Worm (Caenorhabditis elegans) whole organism, L1 larva: ENCODE measurements around the gene jun-1.

Experiments used
- C04F5.9 ChIP-seq: sonication (generic microtip); optimal IDR thresholded peaks from 2 replicates; lab custom pipeline; 2016; ENCODE audit warnings: missing genetic modification characterization, missing compliant biosample characterization
- C16A3.4 ChIP-seq: fragments of 150-350 bp; optimal IDR thresholded peaks from 2 replicates; lab custom pipeline; 2014; ENCODE audit warnings: missing biosample characterization, missing genetic modification characterization
- C34B4.2 ChIP-seq: sonication (generic microtip); optimal IDR thresholded peaks from 2 replicates; lab custom pipeline; 2017; ENCODE audit warnings: mild to moderate bottlenecking, missing genetic modification characterization, missing compliant biosample characterization
- F16B12.6 ChIP-seq: fragments of 150-350 bp; optimal IDR thresholded peaks from 2 replicates; lab custom pipeline; 2014; ENCODE audit warnings: missing biosample characterization, missing genetic modification characterization
- Y116A8C.19 ChIP-seq: sonication (generic microtip); optimal IDR thresholded peaks from 2 replicates; lab custom pipeline; 2016; ENCODE audit warnings: missing compliant biosample characterization, missing genetic modification characterization, borderline replicate concordance
- alr-1 ChIP-seq: fragments of 200-800 bp; sonication (Bioruptor generic); optimal IDR thresholded peaks from 2 replicates; lab custom pipeline; 2018; ENCODE audit warnings: borderline replicate concordance, mild to moderate bottlenecking, missing genetic modification characterization, missing compliant biosample characterization
- ama-1 ChIP-seq: fragments of 150-350 bp; optimal IDR thresholded peaks from 2 replicates; lab custom pipeline; 2014
- blmp-1 ChIP-seq: fragments of 150-350 bp; optimal IDR thresholded peaks from 2 replicates; lab custom pipeline; 2014; ENCODE audit warnings: missing biosample characterization, missing genetic modification characterization
- ceh-63 ChIP-seq: fragments of 200-800 bp; sonication (Bioruptor generic); optimal IDR thresholded peaks from 2 replicates; lab custom pipeline; 2018; ENCODE audit warnings: mild to moderate bottlenecking, missing genetic modification characterization, missing compliant biosample characterization
- ceh-8 ChIP-seq: fragments of 200-800 bp; sonication (Bioruptor generic); optimal IDR thresholded peaks from 2 replicates; lab custom pipeline; 2018; ENCODE audit warnings: mild to moderate bottlenecking, missing genetic modification characterization, moderate library complexity, missing compliant biosample characterization
- ceh-82 ChIP-seq, 3 experiments: fragments of 150-350 bp in 1 of 3; sonication (generic microtip) in 2 of 3; optimal IDR thresholded peaks; 2 replicates each; lab custom pipeline; 2014 to 2017; ENCODE audit warnings: missing biosample characterization in 3 of 3, missing genetic modification characterization in 3 of 3
- ceh-88 ChIP-seq: fragments of 200-800 bp; sonication (Bioruptor generic); IDR thresholded peaks from 2 replicates; pipeline ENCODE4 v1.3.6; 2022; ENCODE audit warnings: missing genetic modification characterization, missing compliant biosample characterization
- ceh-90 ChIP-seq: sonication (generic microtip); optimal IDR thresholded peaks from 2 replicates; lab custom pipeline; 2016; ENCODE audit warnings: missing genetic modification characterization, missing compliant biosample characterization
- ces-1 ChIP-seq: fragments of 150-350 bp; optimal IDR thresholded peaks from 2 replicates; lab custom pipeline; 2014; ENCODE audit warnings: missing biosample characterization, missing genetic modification reagents, missing genetic modification characterization
- dsc-1 ChIP-seq: sonication (generic microtip); optimal IDR thresholded peaks from 2 replicates; lab custom pipeline; 2016; ENCODE audit warnings: mild to moderate bottlenecking, missing genetic modification characterization, missing compliant biosample characterization
- efl-1 ChIP-seq, 4 experiments: fragments of 150-350 bp; optimal IDR thresholded peaks in 3 of 4; peaks in 1 of 4; 1 replicate in 1 of 4; 2 replicates in 3 of 4; lab custom pipeline; 2014; ENCODE audit warnings: missing biosample characterization in 2 of 4, missing genetic modification characterization in 2 of 4, missing genetic modification reagents in 2 of 4
- efl-3 ChIP-seq: fragments of 200-800 bp; sonication (Bioruptor generic); optimal IDR thresholded peaks from 2 replicates; lab custom pipeline; 2018; ENCODE audit warnings: mild to moderate bottlenecking, missing genetic modification characterization, missing compliant biosample characterization
- egl-13 ChIP-seq: sonication (generic microtip); optimal IDR thresholded peaks from 2 replicates; lab custom pipeline; 2016; ENCODE audit warnings: missing genotype, missing genetic modification reagents, missing genetic modification characterization, missing compliant biosample characterization
- egl-27 ChIP-seq, 2 experiments: fragments of 150-350 bp in 1 of 2; sonication (generic microtip); optimal IDR thresholded peaks; 3 replicates each; lab custom pipeline; 2017 to 2018; ENCODE audit warnings: missing biosample characterization in 2 of 2, missing genetic modification characterization in 2 of 2, missing genetic modification reagents in 2 of 2
- elt-3 ChIP-seq, 6 experiments: fragments of 150-350 bp in 1 of 6; sonication (generic microtip); optimal IDR thresholded peaks; 2 replicates each; lab custom pipeline; 2017 to 2018; ENCODE audit warnings: missing biosample characterization in 6 of 6, missing genetic modification characterization in 6 of 6, inconsistent platforms in 1 of 6
- ets-5 ChIP-seq: fragments of 200-800 bp; sonication (Bioruptor generic); IDR thresholded peaks from 2 replicates; pipeline ENCODE4 v1.3.6; 2022; ENCODE audit warnings: missing genetic modification characterization, missing compliant biosample characterization
- fkh-4 ChIP-seq: sonication (generic microtip); optimal IDR thresholded peaks from 2 replicates; lab custom pipeline; 2016; ENCODE audit warnings: missing compliant biosample characterization, missing genetic modification characterization, borderline replicate concordance
- grh-1 ChIP-seq: fragments of 200-800 bp; sonication (Bioruptor generic); IDR thresholded peaks from 2 replicates; pipeline ENCODE4 v1.3.6; 2022; ENCODE audit warnings: missing genetic modification reagents, missing genetic modification characterization, missing compliant biosample characterization
- irx-1 ChIP-seq: sonication (generic microtip); optimal IDR thresholded peaks from 2 replicates; lab custom pipeline; 2016; ENCODE audit warnings: missing genetic modification characterization, missing compliant biosample characterization
- isw-1 ChIP-seq: fragments of 200-800 bp; sonication (Bioruptor generic); IDR thresholded peaks from 2 replicates; pipeline ENCODE4 v1.3.6; 2022; ENCODE audit warnings: missing genetic modification characterization, missing compliant biosample characterization
- jun-1 ChIP-seq: fragments of 150-350 bp; optimal IDR thresholded peaks from 2 replicates; lab custom pipeline; 2014; ENCODE audit warnings: missing biosample characterization, missing genetic modification reagents, missing genetic modification characterization
- lin-13 ChIP-seq: fragments of 150-350 bp; optimal IDR thresholded peaks from 2 replicates; lab custom pipeline; 2014; ENCODE audit warnings: missing biosample characterization, missing genetic modification reagents, missing genetic modification characterization
- lin-14 ChIP-seq: fragments of 200-800 bp; sonication (Bioruptor generic); optimal IDR thresholded peaks from 2 replicates; lab custom pipeline; 2018; ENCODE audit warnings: mild to moderate bottlenecking, missing genetic modification characterization, moderate library complexity, missing compliant biosample characterization
- lin-15B ChIP-seq: fragments of 150-350 bp; sonication (generic microtip); optimal IDR thresholded peaks from 3 replicates; lab custom pipeline; 2014; ENCODE audit warnings: missing biosample characterization, missing genetic modification characterization
- lir-3 ChIP-seq: sonication (generic microtip); optimal IDR thresholded peaks from 2 replicates; lab custom pipeline; 2016; ENCODE audit warnings: mild to moderate bottlenecking, missing genetic modification characterization, moderate library complexity, missing compliant biosample characterization; ENCODE audit not compliant: poor library complexity
- lsy-2 ChIP-seq, 2 experiments: fragments of 150-350 bp; optimal IDR thresholded peaks; 2 replicates each; lab custom pipeline; 2014; ENCODE audit warnings: missing biosample characterization in 2 of 2, missing genetic modification characterization in 2 of 2
- mab-9 ChIP-seq: fragments of 200-800 bp; sonication (Bioruptor generic); IDR thresholded peaks from 2 replicates; pipeline ENCODE4 v1.3.6; 2022; ENCODE audit warnings: missing genetic modification reagents, missing genetic modification characterization, missing compliant biosample characterization
- nhr-11 ChIP-seq: fragments of 150-350 bp; optimal IDR thresholded peaks from 2 replicates; lab custom pipeline; 2014; ENCODE audit warnings: missing biosample characterization, missing genetic modification characterization
- nhr-12 ChIP-seq: sonication (generic microtip); optimal IDR thresholded peaks from 2 replicates; lab custom pipeline; 2017; ENCODE audit warnings: missing biosample characterization, missing genetic modification characterization
- nhr-28 ChIP-seq: fragments of 150-350 bp; optimal IDR thresholded peaks from 2 replicates; lab custom pipeline; 2014; ENCODE audit warnings: missing biosample characterization, missing genetic modification characterization
- nhr-84 ChIP-seq: sonication (generic microtip); optimal IDR thresholded peaks from 2 replicates; lab custom pipeline; 2017; ENCODE audit warnings: missing biosample characterization, missing genetic modification characterization
- nhr-85 ChIP-seq: sonication (generic microtip); peaks from one replicate; lab custom pipeline; 2016; ENCODE audit warnings: missing genetic modification characterization, inconsistent platforms, missing compliant biosample characterization
- nhr-90 ChIP-seq: sonication (generic microtip); optimal IDR thresholded peaks from 2 replicates; lab custom pipeline; 2016; ENCODE audit warnings: mild to moderate bottlenecking, missing genetic modification characterization, missing compliant biosample characterization; ENCODE audit not compliant: poor library complexity
- pag-3 ChIP-seq: sonication (generic microtip); optimal IDR thresholded peaks from 2 replicates; lab custom pipeline; 2017; ENCODE audit warnings: missing genetic modification characterization, mild to moderate bottlenecking, missing compliant biosample characterization, antibody characterized with exemption, borderline replicate concordance; ENCODE audit not compliant: insufficient read depth
- pax-3 ChIP-seq: fragments of 200-800 bp; sonication (Bioruptor generic); optimal IDR thresholded peaks from 2 replicates; lab custom pipeline; 2018; ENCODE audit warnings: mild to moderate bottlenecking, missing genetic modification characterization, moderate library complexity, missing compliant biosample characterization
- rnt-1 ChIP-seq: sonication (generic microtip); optimal IDR thresholded peaks from 2 replicates; lab custom pipeline; 2016; ENCODE audit warnings: mild to moderate bottlenecking, missing genetic modification characterization, moderate library complexity, missing compliant biosample characterization
- skn-1 ChIP-seq: fragments of 150-350 bp; optimal IDR thresholded peaks from 2 replicates; lab custom pipeline; 2014; ENCODE audit warnings: missing biosample characterization, missing genetic modification characterization
- snpc-4 ChIP-seq: fragments of 150-350 bp; optimal IDR thresholded peaks from 2 replicates; lab custom pipeline; 2014; ENCODE audit warnings: missing biosample characterization, missing genetic modification characterization
- snu-23 ChIP-seq: sonication (generic microtip); optimal IDR thresholded peaks from 2 replicates; lab custom pipeline; 2016; ENCODE audit warnings: missing genetic modification characterization, missing compliant biosample characterization
- sox-4 ChIP-seq: sonication (generic microtip); optimal IDR thresholded peaks from 2 replicates; lab custom pipeline; 2016; ENCODE audit warnings: missing genetic modification characterization, missing compliant biosample characterization
- sup-37 ChIP-seq: fragments of 200-800 bp; sonication (Bioruptor generic); optimal IDR thresholded peaks from 2 replicates; lab custom pipeline; 2018; ENCODE audit warnings: mild to moderate bottlenecking, missing genetic modification characterization, missing compliant biosample characterization
- swsn-7 ChIP-seq: sonication (generic microtip); optimal IDR thresholded peaks from 2 replicates; lab custom pipeline; 2016; ENCODE audit warnings: missing genetic modification characterization, missing compliant biosample characterization
- unc-30 ChIP-seq: sonication (generic microtip); optimal IDR thresholded peaks from 2 replicates; lab custom pipeline; 2017; ENCODE audit warnings: missing biosample characterization, missing genetic modification characterization
- unc-98 ChIP-seq: fragments of 200-800 bp; sonication (Bioruptor generic); IDR thresholded peaks from 2 replicates; pipeline ENCODE4 v1.3.6; 2022; ENCODE audit warnings: missing genetic modification characterization, missing compliant biosample characterization
- vab-15 ChIP-seq: sonication (generic microtip); optimal IDR thresholded peaks from 2 replicates; lab custom pipeline; 2017; ENCODE audit warnings: missing genotype, mild to moderate bottlenecking, missing genetic modification characterization, missing compliant biosample characterization
- zag-1 ChIP-seq: fragments of 150-350 bp; optimal IDR thresholded peaks from 2 replicates; lab custom pipeline; 2014; ENCODE audit warnings: missing biosample characterization, missing genetic modification characterization
- ztf-4 ChIP-seq: fragments of 150-350 bp; optimal IDR thresholded peaks from 2 replicates; lab custom pipeline; 2014; ENCODE audit warnings: missing biosample characterization, missing genetic modification characterization

The jun-1 gene

DNA sequence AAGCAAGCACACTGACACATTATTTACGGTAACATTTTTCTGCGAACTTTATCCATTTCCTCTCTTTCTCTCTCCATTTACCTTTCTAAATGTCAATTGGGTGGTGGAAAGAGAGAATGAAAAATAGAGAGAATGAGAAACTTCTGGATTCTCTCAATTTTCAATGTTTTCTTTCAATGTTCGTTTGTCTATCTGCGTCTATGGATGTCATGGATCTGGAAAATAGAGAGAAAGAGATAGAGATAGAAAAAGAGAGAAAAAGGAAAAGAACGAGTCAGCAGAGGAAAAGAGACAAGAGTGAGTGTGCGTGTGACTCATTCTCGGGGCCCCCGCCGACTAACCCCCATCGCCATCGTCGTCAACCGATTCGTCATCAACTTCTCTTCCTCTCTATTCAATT, at the start of gene jun-1:
TSS of gene jun-1 (plus strand) at position 307 of the 400 bp plus-strand sequence.
- TF ChIP-seq vab-15 (tag; lab: Kevin White, UChicago): no peak
- TF ChIP-seq unc-30 (tag; lab: Kevin White, UChicago): no peak
- TF ChIP-seq efl-3 (GFP tag; lab: Kevin White, UChicago): no peak
- no peak for TF ChIP-seq F16B12.6 (tag; lab: Kevin White, UChicago)
- peak; percentile 74 for TF ChIP-seq irx-1 (tag; lab: Kevin White, UChicago)
- TF ChIP-seq pag-3 (tag; lab: Kevin White, UChicago): no peak
- no peak for TF ChIP-seq unc-98 (GFP tag; lab: Robert Waterston, UW)
- TF ChIP-seq lin-13 (GFP tag; lab: Kevin White, UChicago): peak; percentile 77
- TF ChIP-seq lir-3: peak; percentile 60
- peak; percentile 82 to 90 for TF ChIP-seq efl-1 (optimal IDR thresholded peaks at IDR 0.05; lab: Kevin White, UChicago)
- TF ChIP-seq efl-1 (GFP tag; optimal IDR thresholded peaks at IDR 0.05 in 1 of 2; lab: Kevin White, UChicago): peak; percentile 59 to 95
- TF ChIP-seq ceh-63: no peak
- no peak for TF ChIP-seq ceh-90 (tag; lab: Kevin White, UChicago)
- peak; percentile 80 for TF ChIP-seq nhr-90
- TF ChIP-seq isw-1 (GFP tag; lab: Robert Waterston, UW): peak; percentile 75
- TF ChIP-seq grh-1 (GFP tag; lab: Robert Waterston, UW): peak; percentile 83
- TF ChIP-seq lsy-2 (tag; optimal IDR thresholded peaks at IDR 0.05; lab: Kevin White, UChicago): peak; percentile 85 to 95
- no peak for TF ChIP-seq ets-5 (GFP tag; lab: Robert Waterston, UW)
- TF ChIP-seq C16A3.4: peak; percentile 78
- TF ChIP-seq lin-14: peak; percentile 97
- TF ChIP-seq mab-9 (GFP tag; lab: Robert Waterston, UW): 0 out of 2 replicates have a peak, but pooled peaks have one; percentile 42
- TF ChIP-seq snpc-4 (tag; lab: Kevin White, UChicago): peak; percentile 70
- peak; percentile 68 for TF ChIP-seq nhr-28 (tag; lab: Kevin White, UChicago)
- TF ChIP-seq snu-23: peak; percentile 93
- TF ChIP-seq nhr-11 (tag; lab: Kevin White, UChicago): peak; percentile 75
- peak in 3 of 6 experiments; percentile 48 to 93 (median 87) for TF ChIP-seq elt-3 (tag; optimal IDR thresholded peaks at IDR 0.05; lab: Kevin White, UChicago)
- TF ChIP-seq C34B4.2 (tag; lab: Kevin White, UChicago): no peak
- no peak for TF ChIP-seq Y116A8C.19 (tag; lab: Kevin White, UChicago)
- no peak for TF ChIP-seq ama-1 (lab: Kevin White, UChicago)
- peak; percentile 39 for TF ChIP-seq C04F5.9 (tag; lab: Kevin White, UChicago)
- peak; percentile 86 for TF ChIP-seq swsn-7 (tag; lab: Kevin White, UChicago)
- TF ChIP-seq ceh-8: no peak
- TF ChIP-seq nhr-84: no peak
- TF ChIP-seq fkh-4 (tag; lab: Kevin White, UChicago): no peak
- TF ChIP-seq ces-1 (GFP tag; lab: Kevin White, UChicago): no peak
- peak; percentile 48 for TF ChIP-seq pax-3 (tag; lab: Kevin White, UChicago)
- no peak for TF ChIP-seq jun-1 (tag; lab: Kevin White, UChicago)
- peak; percentile 58 to 84 (median 61) for TF ChIP-seq ceh-82 (tag; optimal IDR thresholded peaks at IDR 0.05; lab: Kevin White, UChicago)
- TF ChIP-seq egl-13 (tag; lab: Kevin White, UChicago): peak; percentile 14
- peak; percentile 68 for TF ChIP-seq ztf-4 (tag; lab: Kevin White, UChicago)
- no peak for TF ChIP-seq sox-4 (tag; lab: Kevin White, UChicago)
- TF ChIP-seq skn-1 (tag; lab: Kevin White, UChicago): no peak
- TF ChIP-seq rnt-1 (tag; lab: Kevin White, UChicago): peak; percentile 65
- TF ChIP-seq lin-15B (tag; lab: Kevin White, UChicago): peak; percentile 37
- peak; percentile 28 for TF ChIP-seq sup-37 (GFP tag; lab: Kevin White, UChicago)
- peak; percentile 98 for TF ChIP-seq nhr-85 (tag; lab: Kevin White, UChicago)
- peak; percentile 55 to 86 for TF ChIP-seq egl-27 (tag; optimal IDR thresholded peaks at IDR 0.05; lab: Kevin White, UChicago)
- peak; percentile 49; the same call in 1 of the 2 replicates for TF ChIP-seq ceh-88
- TF ChIP-seq dsc-1 (tag; lab: Kevin White, UChicago): peak; percentile 54
- peak; percentile 76 for TF ChIP-seq blmp-1
- TF ChIP-seq zag-1 (tag; lab: Kevin White, UChicago): no peak
- TF ChIP-seq alr-1 (tag; lab: Kevin White, UChicago): no peak
- no peak for TF ChIP-seq nhr-12 (tag; lab: Kevin White, UChicago)
